Worm (Caenorhabditis elegans) whole organism, L1 larva: ENCODE results near the gene moc-6.

ENCODE experiments used
- C04F5.9 ChIP-seq: sonication (generic microtip); optimal IDR thresholded peaks from 2 replicates; lab custom pipeline; 2016; ENCODE audit warnings: missing genetic modification characterization, missing compliant biosample characterization
- C16A3.4 ChIP-seq: fragments of 150-350 bp; optimal IDR thresholded peaks from 2 replicates; lab custom pipeline; 2014; ENCODE audit warnings: missing biosample characterization, missing genetic modification characterization
- F16B12.6 ChIP-seq: fragments of 150-350 bp; optimal IDR thresholded peaks from 2 replicates; lab custom pipeline; 2014; ENCODE audit warnings: missing biosample characterization, missing genetic modification characterization
- Y116A8C.19 ChIP-seq: sonication (generic microtip); optimal IDR thresholded peaks from 2 replicates; lab custom pipeline; 2016; ENCODE audit warnings: missing compliant biosample characterization, missing genetic modification characterization, borderline replicate concordance
- aha-1 ChIP-seq: fragments of 150-350 bp; optimal IDR thresholded peaks from 2 replicates; lab custom pipeline; 2014; ENCODE audit warnings: missing biosample characterization, missing genetic modification characterization
- blmp-1 ChIP-seq: fragments of 150-350 bp; optimal IDR thresholded peaks from 2 replicates; lab custom pipeline; 2014; ENCODE audit warnings: missing biosample characterization, missing genetic modification characterization
- ceh-63 ChIP-seq: fragments of 200-800 bp; sonication (Bioruptor generic); optimal IDR thresholded peaks from 2 replicates; lab custom pipeline; 2018; ENCODE audit warnings: mild to moderate bottlenecking, missing genetic modification characterization, missing compliant biosample characterization
- ceh-82 ChIP-seq, 3 experiments: fragments of 150-350 bp in 1 of 3; sonication (generic microtip) in 2 of 3; optimal IDR thresholded peaks; 2 replicates each; lab custom pipeline; 2014 to 2017; ENCODE audit warnings: missing biosample characterization in 3 of 3, missing genetic modification characterization in 3 of 3
- ceh-88 ChIP-seq: fragments of 200-800 bp; sonication (Bioruptor generic); IDR thresholded peaks from 2 replicates; pipeline ENCODE4 v1.3.6; 2022; ENCODE audit warnings: missing genetic modification characterization, missing compliant biosample characterization
- ceh-90 ChIP-seq: sonication (generic microtip); optimal IDR thresholded peaks from 2 replicates; lab custom pipeline; 2016; ENCODE audit warnings: missing genetic modification characterization, missing compliant biosample characterization
- ces-1 ChIP-seq: fragments of 150-350 bp; optimal IDR thresholded peaks from 2 replicates; lab custom pipeline; 2014; ENCODE audit warnings: missing biosample characterization, missing genetic modification reagents, missing genetic modification characterization
- dpl-1 ChIP-seq, 3 experiments: fragments of 150-350 bp in 2 of 3; sonication (generic microtip) in 1 of 3; optimal IDR thresholded peaks; 2 replicates each; lab custom pipeline; 2014 to 2017; ENCODE audit warnings: missing biosample characterization in 3 of 3, missing genetic modification characterization in 3 of 3, missing genetic modification reagents in 3 of 3
- dsc-1 ChIP-seq: sonication (generic microtip); optimal IDR thresholded peaks from 2 replicates; lab custom pipeline; 2016; ENCODE audit warnings: mild to moderate bottlenecking, missing genetic modification characterization, missing compliant biosample characterization
- efl-1 ChIP-seq, 4 experiments: fragments of 150-350 bp; optimal IDR thresholded peaks in 3 of 4; peaks in 1 of 4; 1 replicate in 1 of 4; 2 replicates in 3 of 4; lab custom pipeline; 2014; ENCODE audit warnings: missing biosample characterization in 2 of 4, missing genetic modification characterization in 2 of 4, missing genetic modification reagents in 2 of 4
- efl-3 ChIP-seq: fragments of 200-800 bp; sonication (Bioruptor generic); optimal IDR thresholded peaks from 2 replicates; lab custom pipeline; 2018; ENCODE audit warnings: mild to moderate bottlenecking, missing genetic modification characterization, missing compliant biosample characterization
- egl-27 ChIP-seq, 2 experiments: fragments of 150-350 bp in 1 of 2; sonication (generic microtip); optimal IDR thresholded peaks; 3 replicates each; lab custom pipeline; 2017 to 2018; ENCODE audit warnings: missing biosample characterization in 2 of 2, missing genetic modification characterization in 2 of 2, missing genetic modification reagents in 2 of 2
- fos-1 ChIP-seq: fragments of 150-350 bp; optimal IDR thresholded peaks from 2 replicates; lab custom pipeline; 2014; ENCODE audit warnings: missing biosample characterization, missing genetic modification characterization
- grh-1 ChIP-seq: fragments of 200-800 bp; sonication (Bioruptor generic); IDR thresholded peaks from 2 replicates; pipeline ENCODE4 v1.3.6; 2022; ENCODE audit warnings: missing genetic modification reagents, missing genetic modification characterization, missing compliant biosample characterization
- hlh-4 ChIP-seq: sonication (generic microtip); optimal IDR thresholded peaks from 2 replicates; lab custom pipeline; 2016; ENCODE audit warnings: mild to moderate bottlenecking, missing genetic modification characterization, missing compliant biosample characterization
- irx-1 ChIP-seq: sonication (generic microtip); optimal IDR thresholded peaks from 2 replicates; lab custom pipeline; 2016; ENCODE audit warnings: missing genetic modification characterization, missing compliant biosample characterization
- isw-1 ChIP-seq: fragments of 200-800 bp; sonication (Bioruptor generic); IDR thresholded peaks from 2 replicates; pipeline ENCODE4 v1.3.6; 2022; ENCODE audit warnings: missing genetic modification characterization, missing compliant biosample characterization
- lin-13 ChIP-seq: fragments of 150-350 bp; optimal IDR thresholded peaks from 2 replicates; lab custom pipeline; 2014; ENCODE audit warnings: missing biosample characterization, missing genetic modification reagents, missing genetic modification characterization
- lin-14 ChIP-seq: fragments of 200-800 bp; sonication (Bioruptor generic); optimal IDR thresholded peaks from 2 replicates; lab custom pipeline; 2018; ENCODE audit warnings: mild to moderate bottlenecking, missing genetic modification characterization, moderate library complexity, missing compliant biosample characterization
- lin-15B ChIP-seq: fragments of 150-350 bp; sonication (generic microtip); optimal IDR thresholded peaks from 3 replicates; lab custom pipeline; 2014; ENCODE audit warnings: missing biosample characterization, missing genetic modification characterization
- lin-35 ChIP-seq, 2 experiments: fragments of 150-350 bp; optimal IDR thresholded peaks; 2 replicates each; lab custom pipeline; 2014; ENCODE audit warnings: missing biosample characterization in 2 of 2, missing genetic modification characterization in 2 of 2, missing genetic modification reagents in 2 of 2
- lsy-2 ChIP-seq, 2 experiments: fragments of 150-350 bp; optimal IDR thresholded peaks; 2 replicates each; lab custom pipeline; 2014; ENCODE audit warnings: missing biosample characterization in 2 of 2, missing genetic modification characterization in 2 of 2
- mab-9 ChIP-seq: fragments of 200-800 bp; sonication (Bioruptor generic); IDR thresholded peaks from 2 replicates; pipeline ENCODE4 v1.3.6; 2022; ENCODE audit warnings: missing genetic modification reagents, missing genetic modification characterization, missing compliant biosample characterization
- mef-2 ChIP-seq: fragments of 150-350 bp; optimal IDR thresholded peaks from 2 replicates; lab custom pipeline; 2014; ENCODE audit warnings: missing biosample characterization, missing genetic modification characterization
- mep-1 ChIP-seq: fragments of 150-350 bp; optimal IDR thresholded peaks from 2 replicates; lab custom pipeline; 2014; ENCODE audit warnings: missing biosample characterization, missing genetic modification characterization
- nhr-12 ChIP-seq: sonication (generic microtip); optimal IDR thresholded peaks from 2 replicates; lab custom pipeline; 2017; ENCODE audit warnings: missing biosample characterization, missing genetic modification characterization
- nhr-19 ChIP-seq: fragments of 200-800 bp; sonication (Bioruptor generic); conservative IDR thresholded peaks from 2 replicates; pipeline ENCODE4 v1.3.6; 2022; ENCODE audit warnings: missing genetic modification characterization, missing compliant biosample characterization
- nhr-237 ChIP-seq: fragments of 150-350 bp; optimal IDR thresholded peaks from 2 replicates; lab custom pipeline; 2014; ENCODE audit warnings: missing biosample characterization, missing genetic modification characterization
- nhr-28 ChIP-seq: fragments of 150-350 bp; optimal IDR thresholded peaks from 2 replicates; lab custom pipeline; 2014; ENCODE audit warnings: missing biosample characterization, missing genetic modification characterization
- nhr-71 ChIP-seq: sonication (generic microtip); optimal IDR thresholded peaks from 2 replicates; lab custom pipeline; 2016; ENCODE audit warnings: mild to moderate bottlenecking, missing genetic modification characterization, moderate library complexity, missing compliant biosample characterization
- nhr-77 ChIP-seq: fragments of 150-350 bp; optimal IDR thresholded peaks from 2 replicates; lab custom pipeline; 2014; ENCODE audit warnings: missing biosample characterization, missing genetic modification characterization
- nhr-85 ChIP-seq: sonication (generic microtip); peaks from one replicate; lab custom pipeline; 2016; ENCODE audit warnings: missing genetic modification characterization, inconsistent platforms, missing compliant biosample characterization
- pag-3 ChIP-seq: sonication (generic microtip); optimal IDR thresholded peaks from 2 replicates; lab custom pipeline; 2017; ENCODE audit warnings: missing genetic modification characterization, mild to moderate bottlenecking, missing compliant biosample characterization, antibody characterized with exemption, borderline replicate concordance; ENCODE audit not compliant: insufficient read depth
- pax-3 ChIP-seq: fragments of 200-800 bp; sonication (Bioruptor generic); optimal IDR thresholded peaks from 2 replicates; lab custom pipeline; 2018; ENCODE audit warnings: mild to moderate bottlenecking, missing genetic modification characterization, moderate library complexity, missing compliant biosample characterization
- pqm-1 ChIP-seq: sonication (generic microtip); optimal IDR thresholded peaks from 3 replicates; lab custom pipeline; 2017; ENCODE audit warnings: missing biosample characterization, missing genetic modification characterization
- rnt-1 ChIP-seq: sonication (generic microtip); optimal IDR thresholded peaks from 2 replicates; lab custom pipeline; 2016; ENCODE audit warnings: mild to moderate bottlenecking, missing genetic modification characterization, moderate library complexity, missing compliant biosample characterization
- skn-1 ChIP-seq: fragments of 150-350 bp; optimal IDR thresholded peaks from 2 replicates; lab custom pipeline; 2014; ENCODE audit warnings: missing biosample characterization, missing genetic modification characterization
- sup-37 ChIP-seq: fragments of 200-800 bp; sonication (Bioruptor generic); optimal IDR thresholded peaks from 2 replicates; lab custom pipeline; 2018; ENCODE audit warnings: mild to moderate bottlenecking, missing genetic modification characterization, missing compliant biosample characterization
- tbx-2 ChIP-seq: sonication (generic microtip); optimal IDR thresholded peaks from 2 replicates; lab custom pipeline; 2016; ENCODE audit warnings: missing genetic modification characterization, missing compliant biosample characterization
- tlp-1 ChIP-seq: fragments of 150-350 bp; optimal IDR thresholded peaks from 2 replicates; lab custom pipeline; 2014; ENCODE audit warnings: missing biosample characterization, missing genetic modification characterization
- unc-30 ChIP-seq: sonication (generic microtip); optimal IDR thresholded peaks from 2 replicates; lab custom pipeline; 2017; ENCODE audit warnings: missing biosample characterization, missing genetic modification characterization
- unc-62 ChIP-seq: fragments of 150-350 bp; optimal IDR thresholded peaks from 2 replicates; lab custom pipeline; 2014; ENCODE audit warnings: missing biosample characterization, missing genetic modification reagents, missing genetic modification characterization
- unc-86 ChIP-seq: sonication (generic microtip); optimal IDR thresholded peaks from 2 replicates; lab custom pipeline; 2016; ENCODE audit warnings: missing genetic modification characterization, missing compliant biosample characterization
- vab-15 ChIP-seq: sonication (generic microtip); optimal IDR thresholded peaks from 2 replicates; lab custom pipeline; 2017; ENCODE audit warnings: missing genotype, mild to moderate bottlenecking, missing genetic modification characterization, missing compliant biosample characterization
- xbp-1 ChIP-seq: sonication (generic microtip); optimal IDR thresholded peaks from 2 replicates; lab custom pipeline; 2016; ENCODE audit warnings: missing genetic modification characterization, missing compliant biosample characterization
- zag-1 ChIP-seq: fragments of 150-350 bp; optimal IDR thresholded peaks from 2 replicates; lab custom pipeline; 2014; ENCODE audit warnings: missing biosample characterization, missing genetic modification characterization
- zip-4 ChIP-seq: fragments of 200-800 bp; sonication (Bioruptor generic); optimal IDR thresholded peaks from 2 replicates; lab custom pipeline; 2018; ENCODE audit warnings: mild to moderate bottlenecking, missing genetic modification characterization, moderate library complexity, missing compliant biosample characterization
- ztf-11 ChIP-seq, 2 experiments: sonication (generic microtip); optimal IDR thresholded peaks; 2 replicates each; lab custom pipeline; 2016 to 2017; ENCODE audit warnings: missing genetic modification characterization in 2 of 2, missing biosample characterization in 1 of 2, missing compliant biosample characterization in 1 of 2
- ztf-4 ChIP-seq: fragments of 150-350 bp; optimal IDR thresholded peaks from 2 replicates; lab custom pipeline; 2014; ENCODE audit warnings: missing biosample characterization, missing genetic modification characterization

The moc-6 gene

ce11 chrIII:5172470-5172869, 23.3 kb upstream of the moc-6 start, which contains the start of gene K10D2.5 (continued):
- peak; percentile 81 for TF ChIP-seq ceh-88 (GFP tag; lab: Robert Waterston, UW)
- TF ChIP-seq nhr-237 (tag; lab: Kevin White, UChicago) = peak; percentile 76
- TF ChIP-seq grh-1 = peak; percentile 83
- peak; percentile 96 for TF ChIP-seq pax-3
- TF ChIP-seq nhr-77 (tag; lab: Kevin White, UChicago) = peak; percentile 89
- TF ChIP-seq pqm-1 (tag; lab: Kevin White, UChicago) = no peak
- peak; percentile 100 for TF ChIP-seq rnt-1 (tag; lab: Kevin White, UChicago)
- TF ChIP-seq fos-1 (tag; lab: Kevin White, UChicago) = peak; percentile 82
- peak; percentile 91 to 93 for TF ChIP-seq lsy-2 (tag; optimal IDR thresholded peaks at IDR 0.05; lab: Kevin White, UChicago)
- TF ChIP-seq tlp-1 = no peak
- TF ChIP-seq nhr-28 (tag; lab: Kevin White, UChicago) = no peak
- peak; percentile 94 for TF ChIP-seq dsc-1 (tag; lab: Kevin White, UChicago)
- TF ChIP-seq nhr-71 (tag; lab: Kevin White, UChicago) = peak; percentile 97
- peak; percentile 47 for TF ChIP-seq ztf-4 (tag; lab: Kevin White, UChicago)
- TF ChIP-seq blmp-1 (tag; lab: Kevin White, UChicago) = peak; percentile 77
- TF ChIP-seq lin-35 (GFP tag; optimal IDR thresholded peaks at IDR 0.05; lab: Kevin White, UChicago) = peak; percentile 87 to 92
- TF ChIP-seq unc-30 (tag; lab: Kevin White, UChicago) = no peak
- peak; percentile 94 for TF ChIP-seq C16A3.4 (tag; lab: Kevin White, UChicago)
- TF ChIP-seq ceh-90 (tag; lab: Kevin White, UChicago) = peak; percentile 94
- peak in 1 of 2 experiments; percentile 99 for TF ChIP-seq ztf-11 (tag; optimal IDR thresholded peaks at IDR 0.05; lab: Kevin White, UChicago)
- TF ChIP-seq zip-4 (GFP tag; lab: Kevin White, UChicago) = peak; percentile 50
- peak; percentile 84 for TF ChIP-seq Y116A8C.19 (tag; lab: Kevin White, UChicago)
- TF ChIP-seq lin-15B = peak; percentile 98
- TF ChIP-seq xbp-1 = peak; percentile 95
- TF ChIP-seq isw-1 = peak; percentile 97
- TF ChIP-seq ceh-82 (tag; optimal IDR thresholded peaks at IDR 0.05; lab: Kevin White, UChicago) = peak; percentile 91 to 97 (median 95)
- TF ChIP-seq sup-37 (GFP tag; lab: Kevin White, UChicago) = peak; percentile 72
- TF ChIP-seq irx-1 = peak; percentile 93
- peak; percentile 18 for TF ChIP-seq pag-3 (tag; lab: Kevin White, UChicago)
- peak; percentile 14 for TF ChIP-seq zag-1
- peak in 1 of 2 experiments; percentile 14 for TF ChIP-seq egl-27 (tag; optimal IDR thresholded peaks at IDR 0.05; lab: Kevin White, UChicago)
- peak; percentile 96 for TF ChIP-seq tbx-2 (tag; lab: Kevin White, UChicago)
- TF ChIP-seq nhr-19 (GFP tag; lab: Robert Waterston, UW) = peak; percentile 95
- TF ChIP-seq nhr-85 (tag; lab: Kevin White, UChicago) = peak; percentile 95
- TF ChIP-seq mep-1 (tag; lab: Kevin White, UChicago) = peak; percentile 94
- peak; percentile 94 for TF ChIP-seq mab-9
- peak; percentile 92 to 94 for TF ChIP-seq efl-1 (optimal IDR thresholded peaks at IDR 0.05; lab: Kevin White, UChicago)
- peak; percentile 87 to 98 for TF ChIP-seq efl-1 (GFP tag; optimal IDR thresholded peaks at IDR 0.05 in 1 of 2; lab: Kevin White, UChicago)
- TF ChIP-seq ces-1 (GFP tag; lab: Kevin White, UChicago) = no peak
- peak; percentile 81 for TF ChIP-seq mef-2 (tag; lab: Kevin White, UChicago)
- TF ChIP-seq F16B12.6 (tag; lab: Kevin White, UChicago) = peak; percentile 73
- peak; percentile 84 for TF ChIP-seq skn-1 (tag; lab: Kevin White, UChicago)
- no peak for TF ChIP-seq hlh-4 (tag; lab: Kevin White, UChicago)
- peak; percentile 97 for TF ChIP-seq vab-15 (tag; lab: Kevin White, UChicago)
- TF ChIP-seq aha-1 = peak; percentile 57
- TF ChIP-seq nhr-12 (tag; lab: Kevin White, UChicago) = no peak
- TF ChIP-seq efl-3 (GFP tag; lab: Kevin White, UChicago) = no peak
- peak; percentile 94 for TF ChIP-seq lin-14 (GFP tag; lab: Kevin White, UChicago)
- no peak for TF ChIP-seq unc-62
- peak; percentile 91 for TF ChIP-seq unc-86 (tag; lab: Kevin White, UChicago)
- peak; percentile 85 to 88 (median 88) for TF ChIP-seq dpl-1 (GFP tag; optimal IDR thresholded peaks at IDR 0.05; lab: Kevin White, UChicago)
- TF ChIP-seq ceh-63 = peak; percentile 95
- TF ChIP-seq C04F5.9 (tag; lab: Kevin White, UChicago) = peak; percentile 94
- TF ChIP-seq lin-13 (GFP tag; lab: Kevin White, UChicago) = peak; percentile 95
